Worm (Caenorhabditis elegans) whole organism, early embryonic: ENCODE measurements around the gene vps-26.
"Not testable (repeated sequence)": the region's sequence is repeated elsewhere in the genome, so short reads cannot be mapped to it uniquely, and the experiment has no call there.

Experiments used
- B0310.2 ChIP-seq: sonication (generic microtip); optimal IDR thresholded peaks from 2 replicates; lab custom pipeline; 2016; ENCODE audit warnings: mild to moderate bottlenecking, missing genetic modification characterization, missing compliant biosample characterization
- F13C5.2 ChIP-seq: sonication (generic microtip); optimal IDR thresholded peaks from 2 replicates; lab custom pipeline; 2017; ENCODE audit warnings: mild to moderate bottlenecking, missing genetic modification characterization, inconsistent platforms, missing compliant biosample characterization
- aly-1 ChIP-seq: sonication (generic microtip); optimal IDR thresholded peaks from 2 replicates; lab custom pipeline; 2016; ENCODE audit warnings: missing genetic modification characterization, missing compliant biosample characterization
- ama-1 ChIP-seq: fragments of 150-350 bp; optimal IDR thresholded peaks from 2 replicates; lab custom pipeline; 2014
- ceh-13 ChIP-seq: fragments of 200-800 bp; sonication (Bioruptor generic); optimal IDR thresholded peaks from 2 replicates; lab custom pipeline; 2018; ENCODE audit warnings: mild to moderate bottlenecking, missing genetic modification characterization, missing compliant biosample characterization
- ceh-36 ChIP-seq: sonication (generic microtip); optimal IDR thresholded peaks from 2 replicates; lab custom pipeline; 2016; ENCODE audit warnings: missing genetic modification characterization, inconsistent platforms, missing compliant biosample characterization
- ets-7 ChIP-seq: sonication (generic microtip); optimal IDR thresholded peaks from 2 replicates; lab custom pipeline; 2016; ENCODE audit warnings: missing genotype, missing genetic modification characterization, missing compliant biosample characterization
- flt-1 ChIP-seq: fragments of 200-800 bp; sonication (Bioruptor generic); IDR thresholded peaks from 2 replicates; pipeline ENCODE4 v1.3.6; 2022; ENCODE audit warnings: missing genetic modification characterization, missing compliant biosample characterization
- hmbx-1 ChIP-seq: sonication (generic microtip); optimal IDR thresholded peaks from 2 replicates; lab custom pipeline; 2016; ENCODE audit warnings: mild to moderate bottlenecking, missing genetic modification characterization, missing compliant biosample characterization
- hmg-4 ChIP-seq: fragments of 200-800 bp; sonication (Bioruptor generic); optimal IDR thresholded peaks from 2 replicates; lab custom pipeline; 2018; ENCODE audit warnings: mild to moderate bottlenecking, missing genetic modification characterization, missing compliant biosample characterization
- hnd-1 ChIP-seq: sonication (generic microtip); optimal IDR thresholded peaks from 2 replicates; lab custom pipeline; 2016; ENCODE audit warnings: missing genetic modification characterization, missing compliant biosample characterization
- pes-1 ChIP-seq: fragments of 200-800 bp; sonication (Bioruptor generic); IDR thresholded peaks from 2 replicates; pipeline ENCODE4 v1.3.6; 2022; ENCODE audit warnings: missing genetic modification reagents, missing genetic modification characterization, missing compliant biosample characterization
- scrt-1 ChIP-seq: fragments of 200-800 bp; sonication (Bioruptor generic); IDR thresholded peaks from 2 replicates; pipeline ENCODE4 v1.3.6; 2022; ENCODE audit warnings: missing genetic modification characterization, missing compliant biosample characterization
- sea-1 ChIP-seq: fragments of 200-800 bp; sonication (Bioruptor generic); conservative IDR thresholded peaks from 2 replicates; pipeline ENCODE4 v1.3.6; 2022; ENCODE audit warnings: missing genetic modification characterization, missing compliant biosample characterization
- tbx-11 ChIP-seq: fragments of 200-800 bp; sonication (Bioruptor generic); IDR thresholded peaks from 2 replicates; pipeline ENCODE4 v1.3.6; 2022; ENCODE audit warnings: missing genetic modification characterization, missing compliant biosample characterization
- tbx-37 ChIP-seq: fragments of 200-800 bp; sonication (Bioruptor generic); conservative IDR thresholded peaks from 2 replicates; pipeline ENCODE4 v1.3.6; 2022; ENCODE audit warnings: missing genetic modification reagents, missing genetic modification characterization, missing compliant biosample characterization
- tra-4 ChIP-seq: sonication (generic microtip); optimal IDR thresholded peaks from 2 replicates; lab custom pipeline; 2017; ENCODE audit warnings: missing genetic modification characterization, missing compliant biosample characterization

Gene vps-26

ce11 chrIV:9304617-9305016 is 37.0 kb downstream of the vps-26 start, which contains the start of gene F49C12.5:
Gene F49C12.5, plus strand, starts transcription at chrIV:9304917.
- TF ChIP-seq tbx-37 (GFP tag; lab: Robert Waterston, UW): no peak
- TF ChIP-seq ama-1 (lab: Kevin White, UChicago): no peak
- TF ChIP-seq B0310.2 (tag; lab: Kevin White, UChicago): no peak
- no peak for TF ChIP-seq ceh-13 (GFP tag; lab: Kevin White, UChicago)
- TF ChIP-seq tbx-11 (GFP tag; lab: Robert Waterston, UW): no peak
- TF ChIP-seq aly-1 (tag; lab: Kevin White, UChicago): no peak
- no peak for TF ChIP-seq sea-1
- no peak for TF ChIP-seq scrt-1 (GFP tag; lab: Robert Waterston, UW)
- no peak for TF ChIP-seq hnd-1 (tag; lab: Kevin White, UChicago)
- TF ChIP-seq ets-7 (tag; lab: Kevin White, UChicago): no peak

- TF ChIP-seq tbx-11 (GFP tag; lab: Robert Waterston, UW): no peak
- TF ChIP-seq sea-1: no peak
- TF ChIP-seq ceh-36 (tag; lab: Kevin White, UChicago): no peak
- TF ChIP-seq aly-1 (tag; lab: Kevin White, UChicago): no peak
- TF ChIP-seq F13C5.2: no peak
- TF ChIP-seq hmg-4 (GFP tag; lab: Kevin White, UChicago): no peak
- no peak for TF ChIP-seq ama-1 (lab: Kevin White, UChicago)
- TF ChIP-seq tbx-37 (GFP tag; lab: Robert Waterston, UW): no peak
- TF ChIP-seq hnd-1 (tag; lab: Kevin White, UChicago): no peak
- TF ChIP-seq B0310.2 (tag; lab: Kevin White, UChicago): no peak
Observed at ce11 chrIV:9303994-9304393, 37.6 kb downstream of the vps-26 start, which contains the start of gene F49C12.4. Gene F49C12.4, minus strand, starts transcription at chrIV:9304094.

ce11 chrIV:9300127-9300526 is 41.5 kb downstream of the vps-26 start, which contains the start of gene F49C12.3:
Gene F49C12.3, plus strand, starts transcription at chrIV:9300427.
- no peak for TF ChIP-seq ceh-13 (GFP tag; lab: Kevin White, UChicago)
- TF ChIP-seq hmg-4 (GFP tag; lab: Kevin White, UChicago): no peak
- TF ChIP-seq ceh-36 (tag; lab: Kevin White, UChicago): no peak
- no peak for TF ChIP-seq ets-7 (tag; lab: Kevin White, UChicago)
- TF ChIP-seq F13C5.2: no peak

- TF ChIP-seq tbx-37 (GFP tag; lab: Robert Waterston, UW) (no peak), scrt-1 (GFP tag; lab: Robert Waterston, UW) (no peak), flt-1 (GFP tag; lab: Robert Waterston, UW) (no peak), tra-4 (tag; lab: Kevin White, UChicago) (no peak), tbx-11 (GFP tag; lab: Robert Waterston, UW) (no peak), ceh-13 (GFP tag; lab: Kevin White, UChicago) (no peak), hmg-4 (GFP tag; lab: Kevin White, UChicago) (no peak), aly-1 (tag; lab: Kevin White, UChicago) (no peak), F13C5.2 (no peak), sea-1 (no peak), ama-1 (lab: Kevin White, UChicago) (no peak), pes-1 (GFP tag; lab: Robert Waterston, UW) (no peak), ets-7 (tag; lab: Kevin White, UChicago) (no peak), hnd-1 (tag; lab: Kevin White, UChicago) (no peak), ceh-36 (tag; lab: Kevin White, UChicago) (no peak), B0310.2 (tag; lab: Kevin White, UChicago) (no peak), hmbx-1 (tag; lab: Kevin White, UChicago) (no peak)
Observed at ce11 chrIV:9299145-9299544, 42.4 kb downstream of the vps-26 start, which contains the start of gene F49C12.2. Gene F49C12.2, minus strand, starts transcription at chrIV:9299245.

DNA sequence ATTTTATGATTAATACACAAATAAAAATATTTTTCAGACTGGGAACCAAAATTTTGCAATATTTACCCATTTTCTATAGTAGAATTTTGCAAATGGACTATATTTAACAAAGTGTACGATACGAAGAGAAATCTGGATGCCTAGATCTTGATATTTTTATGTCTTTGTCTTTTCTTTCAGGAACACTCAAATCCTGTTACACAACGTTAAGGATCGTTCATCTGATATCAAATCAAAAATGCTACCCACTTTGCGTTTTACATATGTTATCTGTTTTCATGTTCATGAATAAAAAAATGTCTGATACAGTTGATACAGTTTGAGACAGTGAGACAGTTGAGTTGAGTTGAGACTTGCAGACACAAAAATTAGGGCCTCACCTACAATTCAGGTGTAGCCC is 45.3 kb downstream of the vps-26 start, which contains the start of gene F49C12.1:
Gene F49C12.1 (minus strand): TSS at position 70 of the 400 bp plus-strand sequence.
- TF ChIP-seq sea-1 (no peak), tra-4 (tag; lab: Kevin White, UChicago) (no peak), ceh-13 (GFP tag; lab: Kevin White, UChicago) (no peak), ceh-36 (tag; lab: Kevin White, UChicago) (no peak), hmbx-1 (tag; lab: Kevin White, UChicago) (no peak), F13C5.2 (no peak)

DNA sequence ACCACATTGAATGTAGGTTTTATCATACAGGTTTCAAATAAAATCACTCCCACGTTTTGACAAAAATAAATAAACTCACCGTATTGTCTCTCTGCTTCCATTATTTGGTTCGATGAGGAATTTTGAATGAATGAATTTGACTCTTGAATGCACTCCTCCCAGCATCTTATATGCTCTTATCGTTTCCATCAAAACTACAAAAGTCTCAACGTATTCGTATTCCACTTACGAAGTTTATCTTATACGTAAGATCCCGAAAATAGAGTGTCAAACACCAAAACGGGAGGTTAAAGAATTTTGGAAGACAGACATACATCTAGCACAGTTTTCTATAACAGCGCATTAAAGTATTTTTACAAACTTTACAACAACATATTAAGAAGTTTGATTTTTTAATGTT is 47.8 kb downstream of the vps-26 start, which contains the start of gene nhr-264:
Gene nhr-264 (minus strand): TSS at position 101 of the 400 bp plus-strand sequence.
- TF ChIP-seq tbx-37 (GFP tag; lab: Robert Waterston, UW); scrt-1 (GFP tag; lab: Robert Waterston, UW); ama-1 (lab: Kevin White, UChicago): not testable (repeated sequence)

ce11 chrIV:9289635-9290034 is 52.0 kb downstream of the vps-26 start:
- no peak for TF ChIP-seq ama-1 (lab: Kevin White, UChicago)
- no peak for TF ChIP-seq tbx-37 (GFP tag; lab: Robert Waterston, UW)
- no peak for TF ChIP-seq ceh-13 (GFP tag; lab: Kevin White, UChicago)
